Fruit fly (Drosophila melanogaster): ENCODE data around the gene pcx.

dm6 chrX:2187520-2187919 is 37.6 kb upstream of the pcx start, which contains the start of gene CG3457:
- TF ChIP-seq sv (GFP tag; optimal IDR thresholded peaks at IDR 0.05): no peak
- no peak for TF ChIP-seq psq (GFP tag; optimal IDR thresholded peaks at IDR 0.05)
- TF ChIP-seq CrebA (GFP tag; optimal IDR thresholded peaks at IDR 0.05; ENCODE audit: borderline replicate concordance): no peak
- no peak for TF ChIP-seq CG32264 (GFP tag; optimal IDR thresholded peaks at IDR 0.05)
- TF ChIP-seq Hr78 (GFP tag; optimal IDR thresholded peaks at IDR 0.05): no peak
- no peak for TF ChIP-seq fru (GFP tag; optimal IDR thresholded peaks at IDR 0.05)
- TF ChIP-seq Sp1 (GFP tag; optimal IDR thresholded peaks at IDR 0.05): no peak
- no peak for TF ChIP-seq Hr83 (GFP tag; optimal IDR thresholded peaks at IDR 0.05; ENCODE audit: poor library complexity, severe bottlenecking)
- no peak for TF ChIP-seq h (GFP tag; optimal IDR thresholded peaks at IDR 0.05)
- no peak for TF ChIP-seq N (GFP tag; optimal IDR thresholded peaks at IDR 0.05)

Measured in whole organism, wandering third instar larva.